Fruit fly (Drosophila melanogaster) whole organism, embryonic: ENCODE results near the gene Kmn2.

Source experiments
- Asciz ChIP-seq: fragments of 200-800 bp; sonication (Bioruptor generic); optimal IDR thresholded peaks from 2 replicates; lab custom pipeline; 2017; ENCODE audit warnings: missing biosample characterization, mild to moderate bottlenecking, missing genetic modification characterization, missing genetic modification reagents
- CG11456 ChIP-seq: fragments of 200-800 bp; sonication (Bioruptor generic); IDR thresholded peaks from 3 replicates; pipeline ENCODE4 v1.3.6; 2022; ENCODE audit warnings: missing biosample characterization, missing genetic modification characterization
- CG11504 ChIP-seq: fragments of 200-800 bp; sonication (Bioruptor generic); optimal IDR thresholded peaks from 3 replicates; lab custom pipeline; 2019; ENCODE audit warnings: missing biosample characterization, mild to moderate bottlenecking, missing genetic modification characterization, moderate library complexity
- CG11696 ChIP-seq: fragments of 200-800 bp; sonication (Bioruptor generic); IDR thresholded peaks from 2 replicates; pipeline ENCODE4 v1.3.6; 2022; ENCODE audit warnings: missing biosample characterization, missing genetic modification characterization
- CG13775 ChIP-seq: fragments of 200-800 bp; sonication (Bioruptor generic); optimal IDR thresholded peaks from 3 replicates; lab custom pipeline; 2017; ENCODE audit warnings: missing biosample characterization, mild to moderate bottlenecking, missing genetic modification characterization
- CG14710 ChIP-seq: fragments of 200-800 bp; sonication (Bioruptor generic); optimal IDR thresholded peaks from 3 replicates; lab custom pipeline; 2019; ENCODE audit warnings: missing biosample characterization, mild to moderate bottlenecking, missing genetic modification characterization, moderate library complexity
- CG1832 ChIP-seq: fragments of 200-800 bp; sonication (Bioruptor generic); optimal IDR thresholded peaks from 2 replicates; lab custom pipeline; 2017; ENCODE audit warnings: missing biosample characterization, mild to moderate bottlenecking, missing genetic modification characterization, inconsistent platforms
- CG18476 ChIP-seq: fragments of 200-800 bp; sonication (Bioruptor generic); optimal IDR thresholded peaks from 2 replicates; lab custom pipeline; 2016; ENCODE audit warnings: missing biosample characterization, mild to moderate bottlenecking, missing genetic modification characterization
- CG2129 ChIP-seq: fragments of 200-800 bp; sonication (Bioruptor generic); IDR thresholded peaks from 2 replicates; pipeline ENCODE4 v1.3.6; 2022; ENCODE audit warnings: missing biosample characterization, missing genetic modification characterization; ENCODE audit not compliant: partially characterized antibody
- CG2712 ChIP-seq: fragments of 200-800 bp; optimal IDR thresholded peaks from 3 replicates; lab custom pipeline; 2019; ENCODE audit warnings: missing biosample characterization, mild to moderate bottlenecking, missing genetic modification characterization, moderate library complexity
- CG32772 ChIP-seq: fragments of 200-800 bp; sonication (Bioruptor generic); IDR thresholded peaks from 2 replicates; pipeline ENCODE4 v1.3.6; 2022; ENCODE audit warnings: missing biosample characterization, missing genetic modification characterization
- CG4328 ChIP-seq: fragments of 200-800 bp; sonication (Bioruptor generic); optimal IDR thresholded peaks from 3 replicates; lab custom pipeline; 2017; ENCODE audit warnings: missing biosample characterization, missing genetic modification reagents, missing genetic modification characterization
- CG7839 ChIP-seq: fragments of 200-800 bp; sonication (Bioruptor generic); optimal IDR thresholded peaks from 3 replicates; lab custom pipeline; 2018; ENCODE audit warnings: missing biosample characterization, mild to moderate bottlenecking, missing genetic modification characterization, moderate library complexity
- CG7963 ChIP-seq: fragments of 200-800 bp; sonication (Bioruptor generic); IDR thresholded peaks from 3 replicates; pipeline ENCODE4 v1.3.6; 2022; ENCODE audit warnings: missing biosample characterization, missing genetic modification characterization; ENCODE audit not compliant: partially characterized antibody
- CG8281 ChIP-seq: fragments of 200-800 bp; sonication (Bioruptor generic); optimal IDR thresholded peaks from 2 replicates; lab custom pipeline; 2018; ENCODE audit warnings: missing biosample characterization, mild to moderate bottlenecking, missing genetic modification characterization, moderate library complexity
- CG8388 ChIP-seq: fragments of 200-800 bp; sonication (Bioruptor generic); optimal IDR thresholded peaks from 2 replicates; lab custom pipeline; 2019; ENCODE audit warnings: missing biosample characterization, mild to moderate bottlenecking, missing genetic modification characterization, moderate library complexity
- CG9817 ChIP-seq: fragments of 200-800 bp; sonication (Bioruptor generic); optimal IDR thresholded peaks from 2 replicates; lab custom pipeline; 2018; ENCODE audit warnings: missing biosample characterization, mild to moderate bottlenecking, missing genetic modification characterization, moderate library complexity
- Fer1 ChIP-seq: fragments of 200-800 bp; sonication (Bioruptor generic); optimal IDR thresholded peaks from 2 replicates; lab custom pipeline; 2017; ENCODE audit warnings: missing biosample characterization, mild to moderate bottlenecking, missing genetic modification characterization
- HLH4C ChIP-seq: fragments of 200-800 bp; sonication (Bioruptor generic); IDR thresholded peaks from 3 replicates; pipeline ENCODE4 v1.3.6; 2022; ENCODE audit warnings: missing biosample characterization, missing genetic modification characterization; ENCODE audit not compliant: partially characterized antibody
- Lpt ChIP-seq: fragments of >200 bp; optimal IDR thresholded peaks from 2 replicates; lab custom pipeline; 2018; ENCODE audit warnings: missing biosample characterization, missing genetic modification characterization
- Mes4 ChIP-seq: fragments of 200-800 bp; sonication (Bioruptor generic); optimal IDR thresholded peaks from 2 replicates; lab custom pipeline; 2016; ENCODE audit warnings: missing biosample characterization, missing genetic modification characterization
- NK7.1 ChIP-seq: fragments of 200-800 bp; sonication (Bioruptor generic); optimal IDR thresholded peaks from 3 replicates; lab custom pipeline; 2016; ENCODE audit warnings: missing biosample characterization, missing genetic modification characterization
- Neu2 ChIP-seq: fragments of 200-800 bp; sonication (Bioruptor generic); optimal IDR thresholded peaks from 3 replicates; lab custom pipeline; 2016; ENCODE audit warnings: missing biosample characterization, missing genetic modification characterization, borderline replicate concordance
- Nf-YC ChIP-seq: fragments of 200-800 bp; optimal IDR thresholded peaks from 3 replicates; lab custom pipeline; 2019; ENCODE audit warnings: missing biosample characterization, mild to moderate bottlenecking, missing genetic modification characterization, moderate library complexity
- Sox100B ChIP-seq: fragments of 200-800 bp; sonication (Bioruptor generic); optimal IDR thresholded peaks from 3 replicates; lab custom pipeline; 2018; ENCODE audit warnings: missing biosample characterization, mild to moderate bottlenecking, missing genetic modification characterization
- Tbp ChIP-seq: fragments of >200 bp; optimal IDR thresholded peaks from 2 replicates; lab custom pipeline; 2018; ENCODE audit warnings: missing biosample characterization, missing genetic modification characterization
- croc ChIP-seq: fragments of 200-800 bp; sonication (Bioruptor generic); conservative IDR thresholded peaks from 3 replicates; pipeline ENCODE4 v1.3.6; 2022; ENCODE audit warnings: missing biosample characterization, missing genetic modification characterization
- crp ChIP-seq, 2 experiments: fragments of 200-800 bp; sonication (Bioruptor generic); optimal IDR thresholded peaks; 2 replicates in 1 of 2; 3 replicates in 1 of 2; lab custom pipeline; 2017; ENCODE audit warnings: missing biosample characterization in 2 of 2, missing genetic modification characterization in 2 of 2, mild to moderate bottlenecking in 1 of 2, moderate library complexity in 1 of 2
- danr ChIP-seq: fragments of 200-800 bp; sonication (Bioruptor generic); IDR thresholded peaks from 2 replicates; pipeline ENCODE4 v1.3.6; 2022; ENCODE audit warnings: missing biosample characterization, missing genetic modification characterization
- dati ChIP-seq: fragments of 200-800 bp; sonication (Bioruptor generic); IDR thresholded peaks from 2 replicates; pipeline ENCODE4 v1.3.6; 2022; ENCODE audit warnings: missing biosample characterization, missing genetic modification characterization
- disco-r ChIP-seq: fragments of 200-800 bp; sonication (Bioruptor generic); optimal IDR thresholded peaks from 2 replicates; lab custom pipeline; 2016; ENCODE audit warnings: missing biosample characterization, missing genetic modification characterization
- dmrt99B ChIP-seq: fragments of 200-800 bp; sonication (Bioruptor generic); optimal IDR thresholded peaks from 2 replicates; lab custom pipeline; 2018; ENCODE audit warnings: missing biosample characterization, mild to moderate bottlenecking, missing genetic modification characterization, moderate library complexity
- eyg ChIP-seq: fragments of 200-800 bp; sonication (Bioruptor generic); optimal IDR thresholded peaks from 3 replicates; lab custom pipeline; 2016; ENCODE audit warnings: missing biosample characterization, missing genetic modification characterization
- fd96Cb ChIP-seq: fragments of 200-800 bp; sonication (Bioruptor generic); optimal IDR thresholded peaks from 2 replicates; lab custom pipeline; 2018; ENCODE audit warnings: missing biosample characterization, mild to moderate bottlenecking, missing genetic modification characterization, moderate library complexity
- jing ChIP-seq: fragments of 200-800 bp; sonication (Bioruptor generic); optimal IDR thresholded peaks from 2 replicates; lab custom pipeline; 2018; ENCODE audit warnings: missing biosample characterization, mild to moderate bottlenecking, missing genetic modification characterization
- klu ChIP-seq: fragments of 200-800 bp; sonication (Bioruptor generic); IDR thresholded peaks from 2 replicates; pipeline ENCODE4 v1.3.6; 2022; ENCODE audit warnings: missing biosample characterization, missing genetic modification characterization
- mld ChIP-seq: fragments of 200-800 bp; sonication (Bioruptor generic); IDR thresholded peaks from 3 replicates; pipeline ENCODE4 v1.3.6; 2022; ENCODE audit warnings: missing biosample characterization, missing genetic modification characterization; ENCODE audit not compliant: partially characterized antibody
- nerfin-2 ChIP-seq: fragments of 200-800 bp; sonication (Bioruptor generic); IDR thresholded peaks from 2 replicates; pipeline ENCODE4 v1.3.6; 2022; ENCODE audit warnings: missing biosample characterization, missing genetic modification characterization; ENCODE audit not compliant: partially characterized antibody
- phol ChIP-seq: fragments of 200-800 bp; sonication (Bioruptor generic); optimal IDR thresholded peaks from 3 replicates; lab custom pipeline; 2018; ENCODE audit warnings: missing biosample characterization, mild to moderate bottlenecking, missing genetic modification characterization, moderate library complexity
- pnt ChIP-seq: fragments of 200-800 bp; sonication (Bioruptor generic); optimal IDR thresholded peaks from 3 replicates; lab custom pipeline; 2016; ENCODE audit warnings: missing biosample characterization, missing genetic modification characterization
- prd ChIP-seq, 3 experiments: fragments of >200 bp in 2 of 3; fragments of 200-800 bp in 1 of 3; sonication (Bioruptor generic) in 1 of 3; optimal IDR thresholded peaks in 2 of 3; IDR thresholded peaks in 1 of 3; 2 replicates in 2 of 3; 3 replicates in 1 of 3; pipeline versions ENCODE4 v1.3.6 to Lab custom; 2017 to 2022; ENCODE audit warnings: missing biosample characterization in 1 of 3, missing genetic modification characterization in 1 of 3
- pzg ChIP-seq: fragments of 200-800 bp; sonication (Bioruptor generic); optimal IDR thresholded peaks from 3 replicates; lab custom pipeline; 2018; ENCODE audit warnings: missing biosample characterization, mild to moderate bottlenecking, missing genetic modification characterization, moderate library complexity
- ro ChIP-seq: fragments of 200-800 bp; sonication (Bioruptor generic); IDR thresholded peaks from 2 replicates; pipeline ENCODE4 v1.3.6; 2022; ENCODE audit warnings: missing biosample characterization, missing genetic modification characterization
- row ChIP-seq: fragments of 200-800 bp; sonication (Bioruptor generic); IDR thresholded peaks from 3 replicates; pipeline ENCODE4 v1.3.6; 2022; ENCODE audit warnings: missing biosample characterization, missing genetic modification characterization
- sens ChIP-seq: fragments of 200-800 bp; sonication (Bioruptor generic); peaks from one replicate; lab custom pipeline; 2016; ENCODE audit warnings: missing biosample characterization, missing genetic modification characterization
- sisA ChIP-seq: fragments of 200-800 bp; sonication (Bioruptor generic); IDR thresholded peaks from 2 replicates; pipeline ENCODE4 v1.3.6; 2022; ENCODE audit warnings: missing biosample characterization, missing genetic modification characterization
- trh ChIP-seq: fragments of 200-800 bp; sonication (Bioruptor generic); optimal IDR thresholded peaks from 2 replicates; lab custom pipeline; 2016; ENCODE audit warnings: missing biosample characterization, missing genetic modification characterization
- twi ChIP-seq: fragments of 200-800 bp; optimal IDR thresholded peaks from 2 replicates; lab custom pipeline; 2019; ENCODE audit warnings: missing biosample characterization, mild to moderate bottlenecking, missing genetic modification characterization, moderate library complexity
- unpg ChIP-seq: fragments of 200-800 bp; sonication (Bioruptor generic); optimal IDR thresholded peaks from 3 replicates; lab custom pipeline; 2018; ENCODE audit warnings: missing biosample characterization, mild to moderate bottlenecking, missing genetic modification characterization, moderate library complexity
- zen ChIP-seq: fragments of 200-800 bp; sonication (Bioruptor generic); optimal IDR thresholded peaks from 3 replicates; lab custom pipeline; 2018; ENCODE audit warnings: missing biosample characterization, mild to moderate bottlenecking, missing genetic modification characterization, moderate library complexity

Gene Kmn2

dm6 chr3R:8037896-8038295 is 36.8 kb upstream of the Kmn2 start (continued):
- no peak for TF ChIP-seq NK7.1 (GFP tag; lab: Kevin White, UChicago)
- no peak for TF ChIP-seq CG11456
- TF ChIP-seq CG4328 = no peak
- TF ChIP-seq CG18476 (GFP tag; lab: Kevin White, UChicago) = no peak
- no peak for TF ChIP-seq mld
- peak; percentile 39 for TF ChIP-seq fd96Cb (tag; lab: Kevin White, UChicago)
- TF ChIP-seq zen = peak; percentile 8
- no peak for TF ChIP-seq crp (GFP tag; optimal IDR thresholded peaks at IDR 0.05; lab: Kevin White, UChicago)
- TF ChIP-seq Nf-YC = no peak
- TF ChIP-seq dati (GFP tag; lab: Robert Waterston, UW) = no peak
- 0 out of 3 replicates have a peak, but pooled peaks have one; percentile 11 for TF ChIP-seq row (GFP tag; lab: Robert Waterston, UW)
- no peak for TF ChIP-seq CG2129 (GFP tag; lab: Robert Waterston, UW)
- no peak for TF ChIP-seq Neu2 (GFP tag; lab: Kevin White, UChicago)
- TF ChIP-seq eyg (GFP tag; lab: Kevin White, UChicago) = no peak
- TF ChIP-seq phol = peak; percentile 46
- no peak for TF ChIP-seq ro
- peak; percentile 25 for TF ChIP-seq CG14710 (tag; lab: Kevin White, UChicago)
- no peak for TF ChIP-seq CG7963
- TF ChIP-seq CG9817 = no peak
- peak; percentile 41 for TF ChIP-seq sisA (GFP tag; lab: Robert Waterston, UW)
- TF ChIP-seq CG8281 (tag; lab: Kevin White, UChicago) = no peak
- peak; percentile 57 for TF ChIP-seq CG2712
- peak; percentile 50 for TF ChIP-seq CG32772 (GFP tag; lab: Robert Waterston, UW)
- no peak for TF ChIP-seq nerfin-2
- no peak for TF ChIP-seq pnt (GFP tag; lab: Kevin White, UChicago)
- no peak for TF ChIP-seq twi
- no peak for TF ChIP-seq klu (GFP tag; lab: Robert Waterston, UW)
- no peak for TF ChIP-seq prd (optimal IDR thresholded peaks at IDR 0.05; lab: Kevin White, UChicago)
- TF ChIP-seq prd (GFP tag; IDR thresholded peaks at IDR 0.05; lab: Robert Waterston, UW) = peak; percentile 51; the same call in 1 of the 3 replicates
- no peak for TF ChIP-seq CG13775 (GFP tag; lab: Kevin White, UChicago)
- TF ChIP-seq sens (GFP tag; lab: Kevin White, UChicago) = peak; percentile 75
- no peak for TF ChIP-seq CG11696 (GFP tag; lab: Robert Waterston, UW)
- no peak for TF ChIP-seq trh (GFP tag; lab: Kevin White, UChicago)
- no peak for TF ChIP-seq jing (GFP tag; lab: Kevin White, UChicago)
- no peak for TF ChIP-seq CG1832 (GFP tag; lab: Kevin White, UChicago)
- TF ChIP-seq CG7839 (tag; lab: Kevin White, UChicago) = peak; percentile 3
- TF ChIP-seq unpg (GFP tag; lab: Kevin White, UChicago) = peak; percentile 9
- peak; percentile 62 for TF ChIP-seq CG11504 (tag; lab: Kevin White, UChicago)
- no peak for TF ChIP-seq disco-r (GFP tag; lab: Kevin White, UChicago)
- no peak for TF ChIP-seq croc (GFP tag; lab: Robert Waterston, UW)
- peak; percentile 36 for TF ChIP-seq Asciz (GFP tag; lab: Kevin White, UChicago)
- TF ChIP-seq danr (GFP tag; lab: Robert Waterston, UW) = no peak
- TF ChIP-seq CG8388 (GFP tag; lab: Kevin White, UChicago) = peak; percentile 27
- no peak for TF ChIP-seq Tbp (GFP tag; lab: Kevin White, UChicago)
- no peak for TF ChIP-seq HLH4C (GFP tag; lab: Robert Waterston, UW)
- TF ChIP-seq Sox100B (GFP tag; lab: Kevin White, UChicago) = no peak
- no peak for TF ChIP-seq Fer1
- no peak for TF ChIP-seq Mes4 (GFP tag; lab: Kevin White, UChicago)
- TF ChIP-seq Lpt (GFP tag; lab: Kevin White, UChicago) = no peak
- TF ChIP-seq dmrt99B (tag; lab: Kevin White, UChicago) = peak; percentile 41
- no peak for TF ChIP-seq pzg (GFP tag; lab: Kevin White, UChicago)
